Worm (Caenorhabditis elegans): ENCODE measurements around the gene C50F4.12.

ce11 chrV:9521697-9522096 lies 17.8 kb downstream of the C50F4.12 start:
- TF ChIP-seq nhr-12 (tag; optimal IDR thresholded peaks at IDR 0.05): no peak
- TF ChIP-seq efl-1 (optimal IDR thresholded peaks at IDR 0.05): no peak
- peak in 1 of 2 experiments; percentile 52 for TF ChIP-seq efl-1 (GFP tag; optimal IDR thresholded peaks at IDR 0.05 in 1 of 2)
- no peak for TF ChIP-seq snpc-4 (tag; optimal IDR thresholded peaks at IDR 0.05)
- no peak for TF ChIP-seq nhr-20 (tag; optimal IDR thresholded peaks at IDR 0.05)
- TF ChIP-seq mef-2 (tag; optimal IDR thresholded peaks at IDR 0.05): no peak
- TF ChIP-seq nhr-76 (tag; optimal IDR thresholded peaks at IDR 0.05): no peak
